Worm (Caenorhabditis elegans) whole organism, L2 larva: ENCODE results near the gene T19D12.2.

ENCODE experiments used
- nhr-237 ChIP-seq: fragments of 150-350 bp; optimal IDR thresholded peaks from 2 replicates; lab custom pipeline; 2014; ENCODE audit warnings: missing biosample characterization, missing genetic modification characterization
- zag-1 ChIP-seq: fragments of 150-350 bp; optimal IDR thresholded peaks from 2 replicates; lab custom pipeline; 2014; ENCODE audit warnings: missing biosample characterization, missing genetic modification characterization

DNA sequence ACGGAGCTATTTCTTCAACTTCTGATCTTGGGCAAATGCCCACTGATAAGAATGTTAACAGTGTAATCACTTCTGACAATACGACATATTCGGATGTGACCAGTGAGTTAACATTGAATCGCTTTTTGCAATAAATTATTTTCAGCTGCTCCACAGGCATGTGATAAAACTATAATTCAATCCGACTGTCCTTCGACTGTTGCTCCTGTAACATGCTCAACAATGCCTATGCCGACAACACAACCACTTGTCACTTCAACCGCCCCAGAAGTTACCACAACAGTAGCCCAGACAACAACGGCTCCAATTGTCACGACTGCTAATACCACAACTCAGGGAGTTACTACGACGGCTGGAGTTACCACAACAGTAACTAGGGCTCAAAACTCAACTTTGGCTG is 6.4 kb downstream of the T19D12.2 start:
- TF ChIP-seq nhr-237, result no peak
- no peak for TF ChIP-seq zag-1 (tag; lab: Kevin White, UChicago)
